Fruit fly (Drosophila melanogaster) ovary, adult (tissue): ENCODE data around the gene CG2898.
A peak's percentile ranks its signal among the peaks of the same experiment; 100 is the strongest.

Experiments
- CG17801 ChIP-seq: fragments of 200-800 bp; optimal IDR thresholded peaks from 2 replicates; lab custom pipeline; 2019; ENCODE audit warnings: missing biosample characterization, mild to moderate bottlenecking, missing genetic modification characterization, moderate library complexity; ENCODE audit not compliant: partially characterized antibody

The CG2898 gene

DNA sequence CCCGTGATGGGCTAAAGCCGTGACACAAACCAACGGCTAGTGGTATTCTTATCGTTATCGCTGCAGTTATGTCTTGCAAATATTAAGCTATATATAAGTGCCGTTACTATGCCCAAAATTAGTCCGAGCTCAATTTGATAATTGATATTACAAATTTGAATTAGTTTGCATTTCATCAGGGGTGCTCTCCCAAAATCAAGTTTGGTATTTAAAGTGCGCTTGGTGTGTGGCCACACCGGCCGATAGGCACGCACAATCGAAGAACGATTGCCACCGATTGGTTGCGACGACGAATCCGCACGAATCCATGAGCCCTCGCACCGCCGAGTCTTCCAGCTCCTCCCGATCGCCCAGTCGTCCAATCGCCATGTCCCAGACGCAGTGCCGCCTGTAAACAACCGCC, 7.4 kb upstream of the CG2898 start, which contains the start of gene CG17841:
Gene CG17841, plus strand, starts transcription at position 252 of the 403 bp plus-strand sequence.
- TF ChIP-seq CG17801 (GFP tag; lab: Kevin White, UChicago) = peak; percentile 13

DNA sequence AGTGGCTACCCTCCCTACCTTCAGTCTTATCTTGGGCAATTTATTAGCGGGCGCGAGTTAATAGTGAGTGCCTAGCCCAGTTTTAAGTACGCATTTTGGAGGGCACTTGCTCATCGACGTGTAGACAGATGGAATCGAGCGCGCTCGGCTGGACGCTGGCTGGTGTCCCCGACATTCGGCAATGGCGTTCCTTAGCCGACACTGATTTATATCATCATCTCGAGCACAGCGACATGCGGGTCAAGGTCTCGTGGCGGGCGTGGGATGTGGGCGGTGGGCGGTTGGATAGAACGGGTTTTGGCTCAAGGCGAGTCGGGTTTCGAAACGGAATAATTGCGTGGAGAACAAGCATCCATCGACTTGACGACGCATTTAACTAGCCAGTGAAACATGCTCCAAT, 5.9 kb upstream of the CG2898 start:
- TF ChIP-seq CG17801 (GFP tag; lab: Kevin White, UChicago) = no peak

DNA sequence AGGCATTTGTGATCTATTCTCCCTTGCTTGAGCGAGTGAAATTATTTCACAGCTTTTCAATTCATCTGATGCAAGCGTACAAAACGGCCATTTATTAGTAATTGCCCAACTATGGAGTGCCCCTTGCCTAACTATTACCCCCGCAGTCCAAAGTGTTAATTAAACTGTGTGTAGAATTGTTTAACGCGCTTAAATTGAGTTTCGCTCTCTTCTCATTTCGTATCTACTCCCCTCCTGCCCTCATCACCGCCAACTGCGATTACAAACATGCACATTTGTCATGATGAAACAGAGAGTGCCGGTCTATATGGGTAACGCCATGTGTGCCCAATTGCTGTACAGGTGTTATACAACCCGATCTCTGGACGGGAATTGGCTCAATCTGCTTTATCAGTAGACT, 5.4 kb upstream of the CG2898 start:
- no peak for TF ChIP-seq CG17801 (GFP tag; lab: Kevin White, UChicago)

DNA sequence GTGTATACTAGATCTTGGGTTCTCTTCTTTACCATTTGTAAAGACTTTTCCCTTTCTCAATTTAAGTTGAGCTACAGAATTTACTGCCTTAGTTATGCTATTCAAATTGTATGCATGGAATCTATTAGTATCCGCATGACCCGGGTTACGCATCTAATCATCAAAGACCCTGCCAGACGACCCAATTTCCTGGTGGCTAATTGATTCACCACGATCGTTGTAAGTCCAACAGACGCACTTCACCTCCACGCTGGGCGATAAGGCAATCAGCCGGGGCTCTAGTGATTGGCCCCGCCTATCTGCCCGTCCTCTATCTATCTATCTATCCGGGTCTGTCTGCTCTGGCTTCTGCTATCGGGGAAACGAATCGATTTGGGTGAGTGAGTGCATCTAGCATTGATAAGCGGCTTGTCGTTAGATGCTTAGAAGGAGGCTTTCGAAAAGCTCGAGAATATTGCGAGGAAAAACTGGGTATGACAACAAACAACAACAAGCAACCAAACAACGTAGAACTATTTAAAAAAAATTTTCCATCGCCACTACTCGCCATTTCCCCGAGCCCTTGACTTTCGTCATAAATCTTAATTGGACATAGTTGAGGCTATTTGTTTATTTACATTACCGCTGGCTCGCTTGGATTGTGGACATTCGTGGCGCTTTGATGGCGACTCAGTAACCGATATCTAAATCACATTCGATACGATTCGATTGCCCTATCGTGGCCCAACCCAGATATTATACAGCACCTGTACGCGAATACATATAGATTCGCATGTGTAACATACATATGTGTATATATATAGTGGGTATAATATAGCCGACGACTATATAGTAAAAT, 4.8 kb upstream of the CG2898 start:
- TF ChIP-seq CG17801 (GFP tag; lab: Kevin White, UChicago) = no peak

DNA sequence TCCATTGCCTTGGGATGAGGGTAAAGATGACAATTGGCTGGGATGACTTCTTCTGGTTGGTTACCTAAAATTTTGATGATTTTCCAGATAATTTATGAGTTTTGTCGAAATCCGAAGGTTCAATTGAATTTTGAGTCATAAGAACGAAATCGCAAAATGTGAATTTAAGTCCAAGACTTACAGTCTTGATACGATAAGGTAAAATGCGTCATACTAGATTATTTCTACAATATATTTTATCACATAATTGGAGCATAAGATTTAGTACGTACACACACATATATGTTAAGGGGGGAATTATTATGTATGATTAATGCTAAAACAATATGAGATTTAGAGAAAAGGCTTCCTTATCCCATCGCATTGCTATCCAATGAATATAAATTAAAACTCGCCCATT, 6.1 kb downstream of the CG2898 start, which contains the start of gene CG32681:
Gene CG32681, minus strand, starts transcription at position 101 of the 400 bp plus-strand sequence.
- TF ChIP-seq CG17801 (GFP tag; lab: Kevin White, UChicago) = no peak

DNA sequence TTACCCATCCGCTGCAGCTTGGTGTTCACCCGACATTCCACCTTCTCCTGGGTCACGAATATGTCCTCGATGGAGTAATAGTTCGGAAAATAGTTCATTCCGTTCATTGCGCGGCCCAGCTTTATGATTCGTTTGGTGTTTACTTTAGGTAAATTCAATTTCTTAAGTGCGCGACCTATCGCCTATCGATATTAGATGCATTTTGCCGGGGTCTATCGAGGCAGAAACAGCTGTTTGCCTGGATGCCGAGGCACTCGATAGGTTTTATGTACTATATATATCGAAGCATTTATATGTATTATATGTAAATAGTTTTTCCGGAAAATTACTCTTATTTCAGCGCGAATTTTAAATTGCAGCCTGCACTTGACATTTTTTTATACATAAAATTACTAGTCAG, 9.8 kb downstream of the CG2898 start:
- TF ChIP-seq CG17801 (GFP tag; lab: Kevin White, UChicago) = no peak

DNA sequence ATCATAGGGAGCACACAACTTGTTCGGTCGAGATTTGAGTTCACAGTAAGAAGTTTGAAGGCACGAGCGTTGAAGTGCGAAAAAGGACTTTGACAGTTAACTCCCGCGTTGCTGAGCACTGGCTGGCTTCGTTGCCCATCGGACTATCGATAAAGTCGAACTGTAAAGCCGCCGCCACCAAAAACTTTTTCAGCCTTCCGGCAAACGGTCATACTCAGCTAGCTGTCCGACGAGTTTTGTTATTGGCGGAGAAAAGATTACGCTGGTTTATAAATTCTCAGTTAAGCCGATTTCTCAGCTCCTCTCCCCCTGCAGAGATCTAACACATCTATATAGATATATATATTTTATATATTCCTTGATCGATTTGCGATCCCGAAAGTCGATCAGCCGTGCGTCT, 10.6 kb downstream of the CG2898 start, which contains the start of the genes Psf3 and flw:
Gene Psf3, minus strand, starts transcription at position 105 of the 400 bp plus-strand sequence.
Gene flw, plus strand, starts transcription at position 204 of the 400 bp plus-strand sequence.
- no peak for TF ChIP-seq CG17801 (GFP tag; lab: Kevin White, UChicago)

DNA sequence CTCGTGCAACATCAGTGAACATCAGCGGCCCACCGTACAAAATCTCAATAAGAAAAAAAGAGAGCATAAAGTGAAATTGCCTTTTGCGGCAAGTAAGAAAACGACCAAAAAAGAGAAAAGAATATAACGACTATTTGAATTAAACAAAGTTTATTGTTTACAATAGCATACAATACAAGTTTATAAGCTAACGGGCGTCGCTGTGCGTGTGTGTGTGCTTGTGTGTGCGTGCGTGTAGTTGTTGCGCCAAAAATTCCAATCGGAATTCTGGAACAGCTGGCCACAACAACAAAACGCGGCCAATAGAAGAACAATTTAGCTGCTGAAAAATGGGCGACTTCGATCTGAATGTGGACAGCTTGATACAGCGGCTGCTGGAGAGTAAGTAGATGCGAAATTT, 11.0 kb downstream of the CG2898 start:
- no peak for TF ChIP-seq CG17801 (GFP tag; lab: Kevin White, UChicago)

DNA sequence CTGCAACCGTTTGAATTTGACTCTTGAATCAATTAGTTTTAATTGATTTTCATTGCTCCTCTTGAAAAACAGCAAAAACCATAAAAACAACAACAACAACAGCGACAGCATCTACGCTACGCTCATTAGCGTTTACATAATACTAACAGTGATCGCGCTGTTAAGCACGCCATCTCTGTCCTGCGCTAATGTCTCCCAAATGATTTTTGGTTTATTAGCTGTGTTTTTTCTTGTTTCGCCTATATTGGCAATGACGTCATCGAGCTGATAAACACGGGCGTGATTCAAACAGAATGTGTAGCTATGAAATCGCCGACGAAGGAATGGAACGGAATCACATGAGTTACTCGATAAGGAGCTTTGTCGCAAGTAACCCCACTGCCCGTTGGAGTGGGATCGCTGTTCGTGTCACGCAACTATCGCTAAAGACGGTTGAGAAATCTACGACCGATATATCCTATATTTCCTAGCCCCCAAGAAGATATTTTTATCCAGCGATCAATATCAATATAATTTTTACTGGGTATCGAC, 11.7 kb downstream of the CG2898 start:
- TF ChIP-seq CG17801 (GFP tag; lab: Kevin White, UChicago) = no peak

DNA sequence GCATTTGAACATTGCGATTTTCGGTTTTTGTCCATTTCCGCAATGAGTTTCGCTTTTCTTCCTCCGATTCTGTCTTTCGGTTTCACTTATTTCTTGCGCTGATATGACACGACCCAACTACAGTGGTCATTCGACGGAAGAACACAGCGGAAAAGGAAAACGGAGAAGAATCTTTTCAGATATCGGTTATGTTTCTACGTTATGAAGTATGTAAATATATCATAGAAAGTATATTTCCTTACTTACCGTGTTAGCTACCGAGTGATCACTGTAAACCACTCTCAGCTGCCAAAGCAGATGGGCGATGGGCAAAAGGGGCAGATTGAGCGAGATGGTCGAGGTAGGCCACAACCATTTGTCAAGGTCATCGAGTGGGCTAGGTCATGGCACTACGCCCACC, 12.5 kb downstream of the CG2898 start:
- TF ChIP-seq CG17801 (GFP tag; lab: Kevin White, UChicago) = no peak

DNA sequence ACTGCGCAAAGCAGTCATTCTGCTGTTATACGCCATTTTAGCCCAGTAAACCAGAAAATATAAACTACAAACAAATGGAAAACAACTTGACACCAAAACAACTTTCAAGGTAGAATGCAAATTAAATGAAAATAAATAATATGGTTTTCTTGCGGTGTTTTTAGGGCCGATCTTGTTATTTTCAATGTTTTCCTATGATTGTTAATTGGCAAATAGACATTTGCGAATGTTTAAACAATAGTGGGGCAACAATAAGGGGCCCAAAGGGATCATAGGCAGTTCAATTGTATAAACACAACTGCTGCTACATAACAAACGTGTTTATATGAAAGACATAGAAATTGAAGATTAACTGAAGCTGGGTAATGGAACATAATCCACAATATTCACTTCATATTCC, 21.7 kb downstream of the CG2898 start:
- no peak for TF ChIP-seq CG17801 (GFP tag; lab: Kevin White, UChicago)

DNA sequence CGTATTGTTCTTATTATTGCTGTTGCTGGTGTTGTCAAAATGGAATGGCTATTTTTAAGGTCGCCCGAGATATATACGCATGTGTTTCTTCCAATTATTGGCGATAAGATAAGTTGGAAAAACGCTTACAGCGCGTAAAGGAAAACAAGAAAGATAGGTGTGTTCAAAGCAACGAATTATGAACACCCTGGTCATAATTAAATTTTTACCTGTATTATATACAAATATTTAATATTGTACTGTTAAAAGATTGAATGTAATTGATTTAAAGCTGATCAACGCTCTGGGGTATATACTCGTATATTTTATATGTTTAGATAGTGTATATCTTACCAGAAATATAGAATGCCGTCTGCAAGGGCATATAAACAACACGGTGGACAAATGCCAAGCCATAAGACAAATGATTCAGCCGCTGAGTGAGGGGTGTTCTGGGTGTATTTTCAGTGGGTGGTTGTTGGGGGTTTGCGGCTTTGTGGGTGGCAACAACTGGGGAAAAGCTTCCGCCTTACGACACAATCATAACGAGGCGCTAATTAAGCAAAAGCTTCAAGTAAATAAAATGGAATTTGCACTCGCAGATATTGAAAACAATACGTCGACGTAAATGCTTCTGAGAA, 22.4 kb downstream of the CG2898 start:
- TF ChIP-seq CG17801 (GFP tag; lab: Kevin White, UChicago) = no peak

DNA sequence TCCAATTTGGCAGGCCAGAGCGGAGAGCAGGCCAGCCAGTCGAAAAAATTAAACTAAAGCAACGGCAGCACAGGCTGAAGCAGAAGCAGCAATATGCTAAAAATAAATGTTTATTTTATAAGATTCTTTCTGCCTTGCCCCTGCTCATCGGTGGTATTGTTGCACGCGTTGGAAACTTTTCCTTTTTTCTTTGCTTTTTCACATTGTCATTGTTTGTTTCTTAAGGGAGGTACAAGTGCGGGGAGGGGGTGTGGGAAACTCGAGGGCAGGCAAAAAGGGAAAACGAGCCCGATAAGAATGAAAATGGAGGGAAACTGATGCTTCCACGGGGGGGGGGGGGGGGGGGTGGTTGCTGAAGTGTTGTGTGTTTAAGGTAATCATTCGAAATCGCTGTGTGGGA, 23.8 kb downstream of the CG2898 start:
- no peak for TF ChIP-seq CG17801 (GFP tag; lab: Kevin White, UChicago)

DNA sequence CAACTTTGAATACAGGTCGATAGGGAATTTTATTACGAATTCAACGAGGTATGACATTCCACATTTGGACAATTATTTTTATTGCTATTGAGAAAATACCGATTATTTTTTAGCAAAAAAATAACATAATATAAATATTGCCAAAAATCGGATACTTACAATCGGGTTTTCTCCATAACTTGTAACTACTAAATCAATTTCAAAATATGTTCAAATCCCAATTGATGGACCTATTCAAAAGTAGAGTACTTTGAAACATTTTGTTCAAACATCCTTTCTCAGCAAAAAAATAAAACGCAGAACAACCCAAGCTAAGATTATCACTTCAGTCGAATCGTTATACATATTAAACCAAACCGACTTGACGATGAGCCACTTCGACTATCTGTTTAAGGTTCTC, 42.0 kb downstream of the CG2898 start, which contains the start of gene RabX2:
Gene RabX2, plus strand, starts transcription at position 301 of the 400 bp plus-strand sequence.
- no peak for TF ChIP-seq CG17801 (GFP tag; lab: Kevin White, UChicago)
